Fruit fly (Drosophila melanogaster) whole organism, wandering third instar larva: Measurements from ENCODE around the gene IP3K2.

Experiments used
- Abd-B ChIP-seq: fragments of >200 bp; optimal IDR thresholded peaks from 2 replicates; lab custom pipeline; 2017; ENCODE audit warnings: missing biosample characterization, missing genetic modification characterization
- CG32264 ChIP-seq: fragments of 200-800 bp; sonication (Bioruptor generic); optimal IDR thresholded peaks from 2 replicates; lab custom pipeline; 2016; ENCODE audit warnings: missing biosample characterization, missing genetic modification characterization
- CG9705 ChIP-seq: fragments of 200-800 bp; sonication (Bioruptor generic); optimal IDR thresholded peaks from 2 replicates; lab custom pipeline; 2018; ENCODE audit warnings: missing biosample characterization, mild to moderate bottlenecking, missing genetic modification characterization
- CrebA ChIP-seq: fragments of 200-800 bp; sonication (Bioruptor generic); optimal IDR thresholded peaks from 2 replicates; lab custom pipeline; 2016; ENCODE audit warnings: missing biosample characterization, mild to moderate bottlenecking, missing genetic modification characterization, borderline replicate concordance
- Dfd ChIP-seq: fragments of >200 bp; optimal IDR thresholded peaks from 2 replicates; lab custom pipeline; 2017; ENCODE audit warnings: missing biosample characterization, missing genetic modification characterization
- Dif ChIP-seq: fragments of 200-275, 200-300 bp; sonication (Bioruptor generic); optimal IDR thresholded peaks from 2 replicates; lab custom pipeline; 2018; ENCODE audit warnings: missing biosample characterization, missing genetic modification characterization; ENCODE audit not compliant: partially characterized antibody
- GATAd ChIP-seq: sonication (Bioruptor generic); optimal IDR thresholded peaks from 2 replicates; lab custom pipeline; 2016; ENCODE audit warnings: missing biosample characterization, missing genetic modification characterization
- HLH106 ChIP-seq: fragments of 200-800 bp; optimal IDR thresholded peaks from 3 replicates; lab custom pipeline; 2019; ENCODE audit warnings: missing biosample characterization, mild to moderate bottlenecking, missing genetic modification characterization, moderate library complexity
- Hnf4 ChIP-seq: fragments of 200-800 bp; sonication (Bioruptor generic); optimal IDR thresholded peaks from 2 replicates; lab custom pipeline; 2016; ENCODE audit warnings: missing biosample characterization, mild to moderate bottlenecking, missing genetic modification characterization
- Hr83 ChIP-seq: fragments of 200-300 bp; sonication (Bioruptor generic); optimal IDR thresholded peaks from 2 replicates; lab custom pipeline; 2016; ENCODE audit warnings: missing biosample characterization, mild to moderate bottlenecking, missing genetic modification characterization, moderate library complexity; ENCODE audit not compliant: poor library complexity, severe bottlenecking
- Jra ChIP-seq: sonication (Bioruptor generic); optimal IDR thresholded peaks from 2 replicates; lab custom pipeline; 2016; ENCODE audit warnings: missing biosample characterization, missing genetic modification characterization
- Mio ChIP-seq: sonication (Bioruptor generic); optimal IDR thresholded peaks from 2 replicates; lab custom pipeline; 2016; ENCODE audit warnings: missing biosample characterization, missing genetic modification characterization
- Myc ChIP-seq: fragments of >200 bp; optimal IDR thresholded peaks from 2 replicates; lab custom pipeline; 2017
- N ChIP-seq: fragments of >200 bp; optimal IDR thresholded peaks from 2 replicates; lab custom pipeline; 2018; ENCODE audit warnings: missing biosample characterization, missing external identifiers, missing genetic modification characterization
- OdsH ChIP-seq: fragments of 200-800 bp; sonication (Bioruptor generic); optimal IDR thresholded peaks from 2 replicates; lab custom pipeline; 2016; ENCODE audit warnings: missing biosample characterization, mild to moderate bottlenecking, missing genetic modification characterization
- Rel ChIP-seq, 2 experiments: fragments of 200-800 bp; sonication (Bioruptor generic) in 1 of 2; optimal IDR thresholded peaks; 2 replicates in 1 of 2; 3 replicates in 1 of 2; lab custom pipeline; 2016 to 2019; ENCODE audit warnings: mild to moderate bottlenecking in 2 of 2, missing biosample characterization in 2 of 2, missing genetic modification characterization in 2 of 2, moderate library complexity in 1 of 2
- Sp1 ChIP-seq: fragments of 200-800 bp; sonication (Bioruptor generic); optimal IDR thresholded peaks from 3 replicates; lab custom pipeline; 2019; ENCODE audit warnings: missing biosample characterization, mild to moderate bottlenecking, missing genetic modification characterization, moderate library complexity
- Vsx2 ChIP-seq: fragments of 200-300, 225-300 bp; sonication (Bioruptor generic); optimal IDR thresholded peaks from 2 replicates; lab custom pipeline; 2018; ENCODE audit warnings: missing biosample characterization, missing genetic modification characterization; ENCODE audit not compliant: partially characterized antibody
- br ChIP-seq: fragments of 200-800 bp; sonication (Bioruptor generic); optimal IDR thresholded peaks from 2 replicates; lab custom pipeline; 2016; ENCODE audit warnings: missing biosample characterization, missing genetic modification characterization
- brk ChIP-seq: fragments of 200-800 bp; sonication (Bioruptor generic); optimal IDR thresholded peaks from 2 replicates; lab custom pipeline; 2016; ENCODE audit warnings: missing biosample characterization, mild to moderate bottlenecking, missing genetic modification characterization
- dl ChIP-seq, 2 experiments: fragments of 175-275, 200-275 bp in 1 of 2; fragments of 200-275 bp in 1 of 2; sonication (Bioruptor generic); optimal IDR thresholded peaks; lab custom pipeline; 2018; ENCODE audit warnings: mild to moderate bottlenecking in 2 of 2, missing biosample characterization in 2 of 2, missing genetic modification characterization in 2 of 2, moderate library complexity in 2 of 2; ENCODE audit not compliant: partially characterized antibody in 2 of 2, insufficient read depth in 1 of 2
- dmrt93B ChIP-seq: fragments of 200-800 bp; sonication (Bioruptor generic); optimal IDR thresholded peaks from 2 replicates; lab custom pipeline; 2018; ENCODE audit warnings: missing biosample characterization, mild to moderate bottlenecking, missing genetic modification characterization
- dsf ChIP-seq: sonication (Bioruptor generic); optimal IDR thresholded peaks from 2 replicates; lab custom pipeline; 2016; ENCODE audit warnings: missing biosample characterization, missing genetic modification characterization, borderline replicate concordance
- ey ChIP-seq: fragments of 200-800 bp; sonication (Bioruptor generic); optimal IDR thresholded peaks from 2 replicates; lab custom pipeline; 2016; ENCODE audit warnings: missing biosample characterization, missing genetic modification characterization
- foxo ChIP-seq, 2 experiments: fragments of 200-800 bp; sonication (Bioruptor generic); optimal IDR thresholded peaks; 2 replicates in 1 of 2; 3 replicates in 1 of 2; lab custom pipeline; 2016 to 2017; ENCODE audit warnings: missing biosample characterization in 2 of 2, missing genetic modification characterization in 2 of 2
- fru ChIP-seq: fragments of 200-800 bp; sonication (Bioruptor generic); optimal IDR thresholded peaks from 3 replicates; lab custom pipeline; 2016; ENCODE audit warnings: missing biosample characterization, mild to moderate bottlenecking, missing genetic modification characterization
- h ChIP-seq: fragments of 200-800 bp; sonication (Bioruptor generic); optimal IDR thresholded peaks from 3 replicates; lab custom pipeline; 2016; ENCODE audit warnings: missing biosample characterization, mild to moderate bottlenecking, missing genetic modification characterization
- pan ChIP-seq: fragments of >200 bp; optimal IDR thresholded peaks from 2 replicates; lab custom pipeline; 2017
- psq ChIP-seq: fragments of 200-800 bp; sonication (Bioruptor generic); optimal IDR thresholded peaks from 3 replicates; lab custom pipeline; 2017; ENCODE audit warnings: missing biosample characterization, mild to moderate bottlenecking, missing genetic modification characterization, moderate library complexity
- rgr ChIP-seq: fragments of 200-800 bp; sonication (Bioruptor generic); optimal IDR thresholded peaks from 3 replicates; lab custom pipeline; 2016; ENCODE audit warnings: missing biosample characterization, mild to moderate bottlenecking, missing genetic modification characterization
- sv ChIP-seq: fragments of 200-800 bp; sonication (Bioruptor generic); optimal IDR thresholded peaks from 3 replicates; lab custom pipeline; 2016; ENCODE audit warnings: missing biosample characterization, missing genetic modification characterization
- tai ChIP-seq: sonication (Bioruptor generic); optimal IDR thresholded peaks from 2 replicates; lab custom pipeline; 2016; ENCODE audit warnings: missing biosample characterization, missing genetic modification characterization
- usp ChIP-seq: fragments of >200 bp; optimal IDR thresholded peaks from 2 replicates; lab custom pipeline; 2017; ENCODE audit warnings: missing biosample characterization, missing genetic modification characterization
- woc ChIP-seq: sonication (Bioruptor generic); optimal IDR thresholded peaks from 2 replicates; lab custom pipeline; 2016; ENCODE audit warnings: missing biosample characterization, mild to moderate bottlenecking, missing genetic modification characterization

Gene IP3K2

DNA sequence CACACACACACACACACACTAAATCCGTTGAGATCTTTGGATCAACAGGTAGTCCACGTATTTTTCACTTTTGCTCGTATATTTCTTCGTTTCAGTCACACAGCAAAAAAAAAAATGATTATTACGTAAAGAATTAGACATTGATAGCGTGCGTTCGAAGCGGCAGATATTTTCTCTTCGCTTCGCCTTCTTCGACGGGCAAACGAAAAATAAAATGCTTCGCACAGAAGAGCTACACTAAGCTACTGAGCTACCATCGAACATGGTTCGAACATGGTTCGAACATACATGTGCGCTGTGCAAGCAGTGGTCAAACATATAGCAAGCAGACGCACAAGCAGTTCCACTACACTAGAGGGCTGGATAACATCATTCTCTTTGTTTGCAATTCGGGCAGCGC, 46.5 kb upstream of the IP3K2 start:
- no peak for TF ChIP-seq tai
- no peak for TF ChIP-seq Dfd (GFP tag; lab: Kevin White, UChicago)
- TF ChIP-seq GATAd = no peak
- no peak for TF ChIP-seq woc (GFP tag; lab: Kevin White, UChicago)
- peak; percentile 79 for TF ChIP-seq N (GFP tag; lab: Kevin White, UChicago)
- TF ChIP-seq CG32264 (GFP tag; lab: Kevin White, UChicago) = no peak
- no peak for TF ChIP-seq dmrt93B
- TF ChIP-seq Vsx2 = no peak
- TF ChIP-seq Sp1 (GFP tag; lab: Kevin White, UChicago) = peak; percentile 9
- peak; percentile 18 for TF ChIP-seq brk (GFP tag; lab: Kevin White, UChicago)
- no peak for TF ChIP-seq Hr83
- peak; percentile 6 for TF ChIP-seq Dif
- TF ChIP-seq dl (GFP tag; optimal IDR thresholded peaks at IDR 0.05; lab: Kevin White, UChicago; ENCODE audit: insufficient read depth in 1 of 2, partially characterized antibody in 2 of 2) = peak in 1 of 2 experiments; percentile 0
- peak; percentile 2 for TF ChIP-seq Hnf4 (GFP tag; lab: Kevin White, UChicago)
- TF ChIP-seq OdsH (GFP tag; lab: Kevin White, UChicago) = no peak

- TF ChIP-seq HLH106 (tag; lab: Kevin White, UChicago) (no peak), Mio (no peak), Vsx2 (no peak), Jra (GFP tag; lab: Kevin White, UChicago) (no peak), br (GFP tag; lab: Kevin White, UChicago) (no peak), rgr (no peak), Myc (lab: Kevin White, UChicago) (no peak), psq (GFP tag; lab: Kevin White, UChicago) (no peak), dsf (GFP tag; lab: Kevin White, UChicago) (no peak), sv (GFP tag; lab: Kevin White, UChicago) (no peak), fru (GFP tag; lab: Kevin White, UChicago) (no peak), h (GFP tag; lab: Kevin White, UChicago) (no peak), ey (GFP tag; lab: Kevin White, UChicago) (no peak), GATAd (no peak)
Observed at dm6 chrX:13258048-13258756, 45.2 kb upstream of the IP3K2 start, which contains the start of the genes mew and CG15742. mew (minus strand) TSS chrX:13258490. CG15742 (minus strand) TSS chrX:13258495.

dm6 chrX:13258757-13259067, 44.7 kb upstream of the IP3K2 start, which contains the start of gene comt:
comt (plus strand) TSS chrX:13259021.
- TF ChIP-seq Dif = no peak
- TF ChIP-seq N (GFP tag; lab: Kevin White, UChicago) = no peak
- TF ChIP-seq fru (GFP tag; lab: Kevin White, UChicago) = peak; percentile 16
- TF ChIP-seq OdsH (GFP tag; lab: Kevin White, UChicago) = peak; percentile 6
- TF ChIP-seq psq (GFP tag; lab: Kevin White, UChicago) = peak; percentile 31
- no peak for TF ChIP-seq rgr
- no peak for TF ChIP-seq Hnf4 (GFP tag; lab: Kevin White, UChicago)
- no peak for TF ChIP-seq Sp1 (GFP tag; lab: Kevin White, UChicago)
- TF ChIP-seq foxo (GFP tag; optimal IDR thresholded peaks at IDR 0.05; lab: Kevin White, UChicago) = no peak
- TF ChIP-seq Jra (GFP tag; lab: Kevin White, UChicago) = no peak
- peak; percentile 55 for TF ChIP-seq HLH106 (tag; lab: Kevin White, UChicago)
- TF ChIP-seq usp (GFP tag; lab: Kevin White, UChicago) = no peak
- TF ChIP-seq pan (lab: Kevin White, UChicago) = no peak
- no peak for TF ChIP-seq Abd-B
- TF ChIP-seq Dfd (GFP tag; lab: Kevin White, UChicago) = no peak
- no peak for TF ChIP-seq Rel (GFP tag; optimal IDR thresholded peaks at IDR 0.05; lab: Kevin White, UChicago)
- no peak for TF ChIP-seq Rel (tag; optimal IDR thresholded peaks at IDR 0.05; lab: Kevin White, UChicago)
- no peak for TF ChIP-seq CrebA (GFP tag; lab: Kevin White, UChicago)
- TF ChIP-seq dl (GFP tag; optimal IDR thresholded peaks at IDR 0.05; lab: Kevin White, UChicago; ENCODE audit: insufficient read depth in 1 of 2, partially characterized antibody in 2 of 2) = no peak
- TF ChIP-seq brk (GFP tag; lab: Kevin White, UChicago) = no peak
- no peak for TF ChIP-seq br (GFP tag; lab: Kevin White, UChicago)
- TF ChIP-seq CG9705 (GFP tag; lab: Kevin White, UChicago) = no peak
- no peak for TF ChIP-seq h (GFP tag; lab: Kevin White, UChicago)
- TF ChIP-seq Mio = no peak
- TF ChIP-seq GATAd = no peak
